Fruit fly (Drosophila melanogaster) whole organism, pupa: ENCODE measurements around the gene kar.

ENCODE experiments used
- CG10348 ChIP-seq: fragments of 200-800 bp; sonication (Bioruptor generic); IDR thresholded peaks from 2 replicates; pipeline ENCODE4 v1.3.6; 2022; ENCODE audit warnings: missing biosample characterization, missing genetic modification characterization
- CG12605 ChIP-seq: fragments of 200-800 bp; sonication (Bioruptor generic); IDR thresholded peaks from 2 replicates; pipeline ENCODE4 v1.3.6; 2022; ENCODE audit warnings: missing biosample characterization, missing genetic modification characterization
- CG13204 ChIP-seq: fragments of 200-800 bp; sonication (Bioruptor generic); optimal IDR thresholded peaks from 2 replicates; lab custom pipeline; 2018; ENCODE audit warnings: missing biosample characterization, mild to moderate bottlenecking, missing genetic modification characterization, moderate library complexity
- CG14655 ChIP-seq: fragments of 200-800 bp; sonication (Bioruptor generic); optimal IDR thresholded peaks from 3 replicates; lab custom pipeline; 2017; ENCODE audit warnings: mild to moderate bottlenecking, missing biosample characterization, missing genetic modification reagents, missing genetic modification characterization
- CG32121 ChIP-seq: fragments of 200-800 bp; sonication (Bioruptor generic); IDR thresholded peaks from 2 replicates; pipeline ENCODE4 v1.3.6; 2022; ENCODE audit warnings: missing biosample characterization, missing genetic modification characterization
- CG34367 ChIP-seq: fragments of 200-800 bp; sonication (Bioruptor generic); optimal IDR thresholded peaks from 2 replicates; lab custom pipeline; 2018; ENCODE audit warnings: missing biosample characterization, mild to moderate bottlenecking, missing genetic modification characterization
- Ets98B ChIP-seq: fragments of 200-800 bp; sonication (Bioruptor generic); IDR thresholded peaks from 2 replicates; pipeline ENCODE4 v1.3.6; 2022; ENCODE audit warnings: missing biosample characterization, missing genetic modification characterization
- gl ChIP-seq: fragments of 200-800 bp; sonication (Bioruptor generic); optimal IDR thresholded peaks from 2 replicates; lab custom pipeline; 2018; ENCODE audit warnings: missing biosample characterization, mild to moderate bottlenecking, missing genetic modification characterization

DNA sequence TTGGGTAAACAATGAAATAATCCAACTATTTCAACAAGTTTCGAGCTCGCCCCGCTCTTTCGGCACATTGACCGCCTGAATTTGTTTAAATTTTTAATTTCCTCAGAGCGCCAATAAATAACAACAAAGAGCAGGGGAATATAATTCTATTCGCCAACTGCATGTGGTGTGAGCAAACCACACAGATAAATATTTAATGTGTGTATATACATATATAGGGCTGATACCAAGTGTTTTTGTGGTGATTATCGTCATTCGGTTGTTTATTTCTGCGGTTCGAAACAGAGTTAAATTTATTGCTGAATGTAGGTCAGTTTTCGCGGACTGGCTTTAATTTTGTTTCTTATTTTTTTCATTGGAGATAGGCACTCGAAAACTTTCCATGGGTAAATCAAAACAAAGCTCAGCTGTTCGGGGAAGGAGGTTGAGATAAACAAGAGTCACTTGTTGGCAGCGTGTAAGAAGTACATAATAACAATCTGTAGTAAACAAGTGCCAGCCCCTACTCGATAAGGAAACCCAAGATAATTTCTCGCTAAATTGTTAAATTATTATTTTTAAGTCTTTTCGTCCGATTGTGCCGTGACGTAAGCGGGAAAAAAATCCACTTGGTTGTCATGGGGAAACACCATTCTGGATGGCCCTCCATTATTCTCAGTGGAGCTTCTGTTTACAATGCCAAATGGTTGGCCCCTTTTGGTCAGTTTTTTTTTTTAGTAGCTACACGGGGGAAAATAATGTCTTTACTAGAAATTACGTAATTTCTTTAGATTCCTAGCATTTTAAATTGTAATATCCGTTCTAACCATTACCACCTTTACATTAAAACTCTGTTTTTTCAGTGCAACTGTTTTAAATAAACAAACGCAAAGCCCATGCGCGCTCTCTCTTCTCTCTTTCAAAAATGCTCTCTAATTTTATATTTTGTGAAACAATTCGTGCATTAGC, 28.7 kb upstream of the kar start:
- peak; percentile 0 for TF ChIP-seq gl (tag; lab: Kevin White, UChicago)
- TF ChIP-seq CG32121, result no peak; the same call in 1 of the 2 replicates
- no peak for TF ChIP-seq CG34367
- TF ChIP-seq CG12605 (GFP tag; lab: Robert Waterston, UW), result 0 out of 2 replicates have a peak, but pooled peaks have one; percentile 20
- TF ChIP-seq CG14655, result peak; percentile 57
- TF ChIP-seq CG13204, result no peak
- peak; percentile 61 for TF ChIP-seq Ets98B
- no peak for TF ChIP-seq CG10348
